Fruit fly (Drosophila melanogaster): ENCODE results near the gene Arfrp1.

dm6 chrX:9131523-9131922, 24.7 kb downstream of the Arfrp1 start:
- TF ChIP-seq Mes4 (GFP tag; optimal IDR thresholded peaks at IDR 0.05) (no peak), emc (GFP tag; optimal IDR thresholded peaks at IDR 0.05) (no peak), H15 (GFP tag; IDR thresholded peaks at IDR 0.05) (no peak), phol (tag; optimal IDR thresholded peaks at IDR 0.05) (no peak), Elba2 (GFP tag; optimal IDR thresholded peaks at IDR 0.05) (no peak), CG32772 (GFP tag; IDR thresholded peaks at IDR 0.05) (no peak), CG17186 (GFP tag; optimal IDR thresholded peaks at IDR 0.05) (no peak), CG7372 (GFP tag; IDR thresholded peaks at IDR 0.05) (no peak), tup (GFP tag; optimal IDR thresholded peaks at IDR 0.05) (no peak), CG15696 (tag; optimal IDR thresholded peaks at IDR 0.05) (no peak), PHDP (tag; optimal IDR thresholded peaks at IDR 0.05) (no peak), CG18619 (GFP tag; optimal IDR thresholded peaks at IDR 0.05) (no peak), aop (GFP tag; IDR thresholded peaks at IDR 0.05) (no peak), lov (optimal IDR thresholded peaks at IDR 0.05) (no peak), lov (GFP tag; IDR thresholded peaks at IDR 0.05) (no peak)

Measured in whole organism, embryonic.